Worm (Caenorhabditis elegans): ENCODE measurements around the gene clc-19.

- TF ChIP-seq lsy-2 (tag; optimal IDR thresholded peaks at IDR 0.05) (no peak), Y116A8C.19 (tag; optimal IDR thresholded peaks at IDR 0.05; ENCODE audit: borderline replicate concordance) (no peak), fos-1 (tag; optimal IDR thresholded peaks at IDR 0.05) (no peak), nhr-237 (tag; optimal IDR thresholded peaks at IDR 0.05) (no peak)
Measured at ce11 chrIII:896904-897303, 23.5 kb upstream of the clc-19 start.
